Fruit fly (Drosophila melanogaster) Kc167 (cell line): Measurements from ENCODE around the gene CG42638.
"Not testable (repeated sequence)": the region's sequence is repeated elsewhere in the genome, so short reads cannot be mapped to it uniquely, and the experiment has no call there.

Source experiments
- Myc ChIP-seq: fragments of >200 bp; optimal IDR thresholded peaks from 2 replicates; lab custom pipeline; 2017; ENCODE audit warnings: missing external identifiers
- Sin3A ChIP-seq: fragments of >200 bp; optimal IDR thresholded peaks from 2 replicates; lab custom pipeline; 2018; ENCODE audit warnings: missing external identifiers
- h ChIP-seq: fragments of >200 bp; optimal IDR thresholded peaks from 3 replicates; lab custom pipeline; 2018; ENCODE audit warnings: missing external identifiers
- insv ChIP-seq: fragments of >200 bp; optimal IDR thresholded peaks from 3 replicates; lab custom pipeline; 2018; ENCODE audit warnings: missing external identifiers
- psq ChIP-seq: fragments of >200 bp; optimal IDR thresholded peaks from 2 replicates; lab custom pipeline; 2017; ENCODE audit warnings: missing external identifiers
- ttk ChIP-seq: sonication (Bioruptor generic); optimal IDR thresholded peaks from 2 replicates; lab custom pipeline; 2017; ENCODE audit warnings: missing external identifiers

CG42638 gene

DNA sequence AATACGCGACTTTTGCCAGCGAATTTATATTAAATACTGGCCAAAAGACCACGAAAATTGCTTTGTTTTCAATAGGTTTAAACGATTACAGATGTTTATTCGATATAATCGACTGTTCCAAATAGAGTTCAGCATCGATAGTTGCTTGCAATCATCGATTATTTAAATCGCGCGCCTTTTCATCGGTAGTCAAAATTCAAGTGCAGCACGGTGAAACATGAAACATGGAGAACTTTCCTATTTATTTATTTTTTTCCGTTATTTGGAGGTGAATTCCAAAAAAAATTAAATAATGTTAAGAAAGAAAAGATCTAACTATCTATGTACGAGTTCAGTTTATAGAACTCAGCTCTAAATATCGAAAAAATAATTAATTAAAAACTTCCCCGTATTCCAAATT is at the start of gene CG42638:
Gene CG42638 (minus strand): TSS at position 101 of the 400 bp plus-strand sequence.
- TF ChIP-seq Myc; ttk (lab: Kevin White, UChicago); insv: not testable (repeated sequence)

DNA sequence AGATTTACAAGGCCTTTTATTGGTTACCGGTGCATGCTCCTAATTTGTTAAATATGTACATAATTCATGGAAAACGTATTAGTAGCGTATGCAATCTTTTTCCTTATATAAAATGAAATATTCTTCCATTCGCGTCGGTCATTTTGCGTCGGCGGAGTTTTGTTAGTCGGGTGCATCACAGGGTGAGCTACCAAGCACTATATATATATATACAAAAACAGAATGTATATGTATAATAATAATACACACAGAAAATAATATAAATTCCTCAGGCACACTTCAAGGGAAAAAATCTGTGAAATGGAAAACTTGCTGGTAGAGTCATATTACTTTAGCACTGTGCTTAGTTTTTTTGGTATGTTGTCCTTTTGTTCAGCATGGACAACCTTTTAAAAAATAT is 49.4 kb upstream of the CG42638 start, which contains the start of gene Ir76a:
Gene Ir76a (plus strand): TSS at position 301 of the 400 bp plus-strand sequence.
- TF ChIP-seq psq (lab: Kevin White, UChicago) = no peak
- TF ChIP-seq insv = no peak

DNA sequence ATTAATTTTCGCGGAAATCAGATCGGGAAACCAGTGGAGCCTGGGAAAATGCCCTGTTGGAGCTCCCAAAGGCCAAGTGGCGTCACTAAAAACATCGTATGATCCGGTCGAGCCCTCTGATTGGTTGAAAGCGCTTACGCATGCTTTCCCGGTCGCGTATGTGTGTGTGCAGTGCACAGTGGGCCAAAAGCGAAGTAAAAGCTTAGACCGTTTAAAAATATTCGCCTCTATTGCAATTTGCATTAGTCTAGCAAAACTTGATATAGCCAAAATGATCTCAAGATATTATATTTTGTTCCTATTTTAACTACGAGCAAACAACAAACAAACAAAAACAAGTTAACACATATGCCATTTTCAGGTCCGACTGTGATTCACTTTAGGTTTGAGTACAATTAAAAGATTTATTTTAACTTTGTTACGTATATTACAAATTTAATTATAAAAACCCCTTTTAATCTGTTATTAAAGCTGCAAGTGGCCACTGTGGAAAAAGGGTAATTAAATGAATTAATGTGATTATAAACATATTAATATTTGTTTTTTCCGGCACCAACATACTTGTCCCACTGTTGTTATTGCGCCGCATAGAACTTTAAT is 44.8 kb upstream of the CG42638 start:
- TF ChIP-seq Sin3A (lab: Kevin White, UChicago) = no peak
- TF ChIP-seq Myc = no peak
- no peak for TF ChIP-seq h (lab: Kevin White, UChicago)
- no peak for TF ChIP-seq ttk (lab: Kevin White, UChicago)
- no peak for TF ChIP-seq insv
- no peak for TF ChIP-seq psq (lab: Kevin White, UChicago)

DNA sequence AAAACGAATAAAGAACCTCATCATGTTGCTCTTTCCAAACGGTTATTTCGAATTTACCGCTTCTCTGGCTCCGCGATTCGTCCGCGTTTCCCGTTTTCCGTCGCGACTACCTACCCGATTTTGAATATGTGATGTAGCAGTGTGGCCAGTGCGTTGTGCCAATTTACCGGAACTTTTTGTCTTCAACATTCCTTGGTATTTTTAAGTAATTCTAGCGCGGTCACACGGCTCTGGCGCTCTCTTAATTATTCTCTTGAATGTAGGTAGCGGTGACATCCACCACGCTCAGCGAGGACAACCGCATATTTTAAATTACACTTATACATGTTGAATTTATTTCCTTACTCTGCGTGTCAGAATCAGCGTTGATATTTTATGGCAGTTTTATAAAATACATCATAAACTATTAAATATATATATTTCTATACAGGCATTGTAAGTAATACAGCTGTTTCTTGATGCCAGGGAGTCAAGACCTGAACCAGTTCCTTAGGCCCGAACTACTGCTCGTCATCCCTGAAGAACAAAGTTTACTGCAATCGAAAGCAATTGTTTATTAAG is 44.0 kb upstream of the CG42638 start, which contains the start of the genes CG42637, Gyc76C and SREBP:
Gene CG42637 (minus strand): TSS at position 132 of the 561 bp plus-strand sequence.
Gene Gyc76C (minus strand): TSS at position 132 of the 561 bp plus-strand sequence.
Gene SREBP (plus strand): TSS at position 498 of the 561 bp plus-strand sequence.
- no peak for TF ChIP-seq ttk (lab: Kevin White, UChicago)
- peak; percentile 43 for TF ChIP-seq Sin3A (lab: Kevin White, UChicago)
- no peak for TF ChIP-seq insv
- no peak for TF ChIP-seq Myc

DNA sequence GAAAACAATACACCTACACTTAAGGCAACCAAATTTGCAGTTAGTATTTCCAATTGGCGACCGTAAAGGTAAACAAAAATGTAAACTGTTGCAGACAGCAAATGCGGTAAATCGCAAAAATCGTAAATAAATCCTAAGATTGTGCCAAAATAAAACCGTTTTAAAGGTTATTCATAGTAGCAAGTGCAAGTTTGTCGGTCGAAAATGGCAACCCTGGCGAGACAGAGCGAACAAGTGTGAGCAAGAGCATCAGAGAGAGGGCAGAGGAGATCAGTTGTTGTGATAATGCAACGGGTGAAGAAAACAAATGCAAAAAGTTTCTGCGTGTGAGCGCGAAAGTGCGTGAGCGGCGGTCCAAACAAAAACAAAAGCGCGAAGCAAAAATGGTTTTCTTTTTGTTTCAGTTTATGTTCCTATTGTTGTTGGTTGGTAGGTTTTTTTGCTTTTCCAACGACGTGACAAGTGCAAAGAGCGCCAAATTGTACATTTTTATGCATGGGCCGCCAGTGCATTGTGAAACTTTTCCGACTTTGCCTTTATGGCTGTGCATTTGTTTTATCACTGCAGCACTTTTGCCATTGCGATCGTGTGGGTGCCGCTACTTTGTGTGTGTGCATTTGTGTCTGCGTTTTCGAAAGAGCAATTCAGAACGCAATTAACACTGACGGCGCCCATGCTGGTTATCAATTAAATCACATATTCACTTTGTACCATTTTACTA is 43.3 kb upstream of the CG42638 start:
- no peak for TF ChIP-seq Sin3A (lab: Kevin White, UChicago)
- no peak for TF ChIP-seq insv
- no peak for TF ChIP-seq Myc
- no peak for TF ChIP-seq h (lab: Kevin White, UChicago)
- no peak for TF ChIP-seq ttk (lab: Kevin White, UChicago)
- TF ChIP-seq psq (lab: Kevin White, UChicago) = no peak

DNA sequence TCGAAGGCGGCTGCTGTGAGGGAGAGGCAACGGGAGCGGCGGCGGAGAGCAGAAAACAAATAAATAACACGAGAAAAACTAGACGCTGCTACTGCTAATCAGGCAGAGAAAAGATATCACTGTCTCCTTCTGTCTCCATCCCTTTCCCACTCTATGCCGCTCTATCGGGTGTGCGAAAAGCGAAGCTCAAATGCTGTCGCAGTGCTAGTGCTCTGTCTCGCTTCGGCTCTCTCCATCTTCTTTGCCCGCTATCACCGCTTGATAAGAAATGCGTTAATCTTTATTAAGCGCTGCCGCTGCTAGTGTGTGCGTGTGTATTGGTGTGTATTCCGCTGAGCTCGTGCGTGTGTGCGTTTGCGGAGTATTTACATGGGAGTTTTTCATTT is 42.1 kb upstream of the CG42638 start:
- TF ChIP-seq h (lab: Kevin White, UChicago) (no peak), psq (lab: Kevin White, UChicago) (no peak), Myc (no peak), insv (no peak), Sin3A (lab: Kevin White, UChicago) (no peak), ttk (lab: Kevin White, UChicago) (no peak)

DNA sequence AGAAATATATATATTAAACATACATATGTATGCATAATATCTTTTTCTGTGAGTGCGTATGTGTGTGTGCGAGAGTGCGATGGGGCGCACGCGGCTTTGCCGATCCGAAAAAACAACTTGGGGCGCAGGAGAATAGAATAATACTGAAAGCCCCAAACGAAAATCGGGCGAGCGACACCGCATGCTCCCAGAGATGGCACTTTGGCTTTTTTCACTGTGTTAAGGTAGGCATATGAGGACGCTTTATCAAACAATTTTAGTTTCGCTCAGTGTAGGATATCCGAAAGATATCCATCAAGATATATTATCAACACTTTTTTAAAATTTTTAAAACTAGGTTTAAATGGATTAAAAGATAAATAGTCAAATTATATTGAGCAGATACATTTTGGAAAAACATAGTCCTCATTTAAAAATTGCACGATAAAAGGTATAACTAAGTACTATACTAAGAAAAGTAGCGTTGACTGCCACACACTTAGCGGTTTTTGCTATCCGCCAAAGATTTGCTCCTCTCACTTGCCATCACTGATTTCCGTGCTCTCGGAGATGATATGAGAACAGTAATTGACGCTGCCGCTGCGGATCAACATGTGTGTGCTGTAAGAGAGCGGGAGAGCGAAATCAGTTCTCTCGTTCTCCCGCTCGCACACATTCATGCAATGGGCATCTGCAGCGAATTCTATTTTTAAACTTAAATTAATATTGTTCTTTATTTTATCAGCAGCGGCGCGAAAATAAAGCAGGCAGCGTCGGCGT is 41.6 kb upstream of the CG42638 start:
- TF ChIP-seq h (lab: Kevin White, UChicago) (no peak), insv (no peak), Sin3A (lab: Kevin White, UChicago) (no peak), Myc (no peak), ttk (lab: Kevin White, UChicago) (no peak), psq (lab: Kevin White, UChicago) (no peak)

DNA sequence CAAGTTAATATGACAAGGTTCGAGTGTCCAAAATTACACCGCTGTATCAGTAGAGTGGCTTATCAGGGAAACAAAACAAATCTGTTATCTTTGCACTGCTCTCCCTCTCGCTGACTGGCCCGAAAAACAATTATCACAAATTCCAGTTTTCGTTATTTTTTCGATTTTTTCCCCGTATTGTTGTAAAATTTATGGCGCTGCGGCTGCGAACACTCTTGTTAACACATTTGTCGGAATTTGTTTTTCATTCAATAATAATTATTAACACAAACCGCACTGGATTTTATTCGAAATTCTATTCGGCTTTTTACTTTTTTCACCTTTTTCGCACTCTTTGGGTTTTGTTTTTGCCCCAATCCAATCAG is 41.0 kb upstream of the CG42638 start:
- TF ChIP-seq Sin3A (lab: Kevin White, UChicago) = no peak
- TF ChIP-seq Myc = no peak
- no peak for TF ChIP-seq h (lab: Kevin White, UChicago)
- TF ChIP-seq insv = no peak
- no peak for TF ChIP-seq ttk (lab: Kevin White, UChicago)
- no peak for TF ChIP-seq psq (lab: Kevin White, UChicago)

DNA sequence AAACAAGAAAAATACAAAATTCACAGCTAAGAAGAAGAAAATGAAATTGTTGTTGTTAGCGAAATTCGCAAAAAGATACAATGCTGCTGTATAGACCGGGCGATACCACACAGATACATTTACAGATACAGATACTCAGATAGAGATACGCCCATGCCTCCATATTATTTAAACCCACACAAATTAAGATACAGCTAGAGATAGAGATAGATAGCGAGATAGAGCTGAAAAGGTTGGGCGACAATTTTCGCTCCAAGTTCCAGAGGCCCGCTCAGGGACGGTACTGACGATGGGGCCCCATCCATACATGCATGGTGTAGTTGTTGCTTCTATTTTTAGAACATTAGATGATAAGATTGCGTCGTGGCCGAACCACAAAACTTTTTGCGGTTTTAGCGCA is 38.1 kb upstream of the CG42638 start:
- TF ChIP-seq h (lab: Kevin White, UChicago) (no peak), ttk (lab: Kevin White, UChicago) (no peak), insv (no peak), Sin3A (lab: Kevin White, UChicago) (no peak), psq (lab: Kevin White, UChicago) (no peak), Myc (no peak)

DNA sequence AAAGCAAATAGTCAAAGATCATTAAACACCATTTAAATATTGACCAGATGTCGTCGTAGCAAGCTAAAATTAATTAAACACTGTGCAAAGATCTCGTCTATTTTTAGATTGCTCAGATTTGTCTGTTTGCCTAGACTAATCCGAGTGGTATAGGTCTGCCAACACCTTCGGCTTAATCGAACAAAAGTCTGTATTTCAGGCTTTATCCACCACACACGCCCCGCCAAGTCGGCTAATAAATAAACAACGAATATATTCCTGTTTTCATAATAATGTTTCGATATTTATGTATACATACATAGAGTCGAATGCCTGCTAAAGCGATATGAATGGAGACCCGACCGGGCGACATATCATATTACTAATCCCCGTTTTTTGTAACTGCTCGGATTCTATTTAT is 29.0 kb upstream of the CG42638 start:
- TF ChIP-seq Myc (no peak), Sin3A (lab: Kevin White, UChicago) (no peak), ttk (lab: Kevin White, UChicago) (no peak), insv (no peak), h (lab: Kevin White, UChicago) (no peak), psq (lab: Kevin White, UChicago) (no peak)

DNA sequence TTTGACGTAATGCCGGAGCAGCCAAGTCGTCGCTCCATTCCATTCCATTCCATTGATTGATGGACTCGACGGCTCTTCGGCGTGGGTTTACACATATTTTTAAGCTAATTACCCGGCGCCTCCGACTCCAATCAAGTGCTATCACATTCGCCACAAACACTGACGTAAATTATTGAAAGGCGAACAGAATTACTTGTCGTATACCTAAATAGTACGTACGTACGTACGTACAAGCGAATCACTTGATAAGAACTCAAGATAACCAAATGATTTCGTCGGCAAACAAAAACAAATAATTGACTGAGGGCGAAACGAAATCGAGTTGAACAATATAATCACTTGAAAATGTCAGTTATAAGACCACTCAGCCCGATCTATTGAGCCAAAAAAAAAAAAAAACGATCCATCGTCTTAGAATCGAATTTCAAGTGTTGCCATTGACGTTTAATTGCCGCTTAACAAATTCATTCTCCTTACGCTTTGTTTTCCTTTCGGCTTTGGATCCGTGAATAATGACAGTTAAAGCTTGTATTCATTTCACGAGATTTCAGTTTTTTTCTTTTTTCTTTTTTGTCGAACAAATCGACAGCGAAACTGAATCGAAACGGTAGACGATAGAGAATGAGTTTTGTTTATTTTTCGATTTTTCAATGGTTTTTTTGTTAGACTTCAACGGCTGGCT is 27.9 kb upstream of the CG42638 start:
- no peak for TF ChIP-seq ttk (lab: Kevin White, UChicago)
- no peak for TF ChIP-seq Myc
- TF ChIP-seq Sin3A (lab: Kevin White, UChicago) = no peak
- no peak for TF ChIP-seq h (lab: Kevin White, UChicago)
- TF ChIP-seq psq (lab: Kevin White, UChicago) = no peak
- TF ChIP-seq insv = no peak
